Worm (Caenorhabditis elegans) whole organism, L1 larva: Measurements from ENCODE around the gene Y110A2AL.9.

Experiments
- C34B4.2 ChIP-seq: sonication (generic microtip); optimal IDR thresholded peaks from 2 replicates; lab custom pipeline; 2017; ENCODE audit warnings: mild to moderate bottlenecking, missing genetic modification characterization, missing compliant biosample characterization
- ets-5 ChIP-seq: fragments of 200-800 bp; sonication (Bioruptor generic); IDR thresholded peaks from 2 replicates; pipeline ENCODE4 v1.3.6; 2022; ENCODE audit warnings: missing genetic modification characterization, missing compliant biosample characterization
- lin-13 ChIP-seq: fragments of 150-350 bp; optimal IDR thresholded peaks from 2 replicates; lab custom pipeline; 2014; ENCODE audit warnings: missing biosample characterization, missing genetic modification reagents, missing genetic modification characterization
- lin-15B ChIP-seq: fragments of 150-350 bp; sonication (generic microtip); optimal IDR thresholded peaks from 3 replicates; lab custom pipeline; 2014; ENCODE audit warnings: missing biosample characterization, missing genetic modification characterization

DNA sequence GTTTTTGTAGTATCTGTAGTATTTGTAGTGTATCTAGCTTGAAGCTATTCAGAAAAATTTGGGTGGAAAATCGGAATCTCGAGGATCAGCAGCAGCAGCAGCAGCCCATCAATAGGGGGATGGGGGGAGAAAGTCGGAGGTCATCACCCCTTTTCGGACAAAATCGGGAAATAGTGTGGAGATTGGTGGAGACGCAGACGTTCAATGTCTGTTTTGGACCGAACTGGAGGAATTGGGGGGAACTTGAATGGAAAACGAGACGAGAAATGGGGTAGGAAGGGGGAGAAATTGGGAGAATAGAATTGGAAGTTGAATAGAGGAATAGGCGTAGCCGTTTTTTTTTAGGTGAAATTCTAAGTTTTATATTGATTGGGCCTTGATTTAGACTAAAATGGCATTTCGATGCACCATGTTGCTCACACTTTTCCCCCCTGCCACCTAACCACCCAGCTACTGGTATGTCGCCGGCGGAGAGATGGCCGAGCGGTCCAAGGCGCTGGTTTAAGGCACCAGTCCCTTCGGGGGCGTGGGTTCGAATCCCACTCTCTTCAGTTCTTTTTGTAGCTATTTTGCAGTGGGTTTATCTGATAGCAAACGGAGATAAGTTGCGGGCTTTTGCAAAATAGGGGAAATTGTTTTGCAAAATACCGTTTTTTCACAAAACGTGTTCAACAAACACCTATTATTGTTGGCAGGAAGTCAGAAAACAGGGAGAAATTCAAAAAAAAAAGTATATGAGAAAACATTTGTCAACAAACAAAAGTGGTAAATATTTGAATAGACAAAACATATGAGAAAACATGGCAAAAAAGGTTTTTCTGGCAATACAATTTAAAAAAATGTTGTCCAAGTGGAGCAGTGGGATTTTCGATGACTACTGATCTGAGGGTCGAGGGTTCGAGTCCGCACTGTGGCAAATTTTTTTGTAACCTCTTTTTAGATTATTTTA lies 6.3 kb downstream of the Y110A2AL.9 start:
- TF ChIP-seq lin-15B (no peak), lin-13 (GFP tag; lab: Kevin White, UChicago) (no peak), ets-5 (GFP tag; lab: Robert Waterston, UW) (no peak), C34B4.2 (tag; lab: Kevin White, UChicago) (no peak)
